Worm (Caenorhabditis elegans): ENCODE results near the gene dpy-31.

dpy-31 gene

DNA sequence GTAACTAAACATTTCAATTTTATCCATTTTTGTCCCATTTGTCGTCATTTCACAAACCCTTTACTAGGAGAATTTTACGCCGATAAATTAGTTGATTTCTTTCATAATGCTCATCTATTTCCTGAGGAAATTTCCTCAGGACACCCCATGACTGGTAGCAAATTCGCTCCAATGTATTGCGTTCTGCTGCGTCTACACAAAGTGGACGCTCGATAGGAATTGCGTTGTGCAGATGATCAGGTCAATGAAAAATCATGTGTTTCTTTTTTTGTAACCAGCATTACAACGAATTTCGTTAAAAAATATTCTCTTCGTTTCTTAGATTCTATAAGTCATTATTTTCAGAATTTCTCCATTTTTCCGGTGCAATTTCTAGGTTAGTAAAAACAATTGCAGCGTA, 20.2 kb upstream of the dpy-31 start, which contains the start of gene epg-4 (continued):
- TF ChIP-seq fkh-10 (GFP tag; optimal IDR thresholded peaks at IDR 0.05), result no peak

- TF ChIP-seq zfp-2 (tag; optimal IDR thresholded peaks at IDR 0.05) (peak; percentile 36), lin-13 (GFP tag; optimal IDR thresholded peaks at IDR 0.05) (peak; percentile 72), daf-16 (GFP tag; optimal IDR thresholded peaks at IDR 0.05) (no peak), daf-16 (tag; optimal IDR thresholded peaks at IDR 0.05) (peak; percentile 66), aha-1 (tag) (peak; percentile 42), nhr-28 (tag; optimal IDR thresholded peaks at IDR 0.05) (peak; percentile 11), nhr-77 (tag; optimal IDR thresholded peaks at IDR 0.05) (peak; percentile 32), hif-1 (tag; optimal IDR thresholded peaks at IDR 0.05) (peak in 1 of 2 experiments; percentile 47), snpc-4 (tag; optimal IDR thresholded peaks at IDR 0.05) (no peak), nhr-11 (tag; optimal IDR thresholded peaks at IDR 0.05) (peak; percentile 39), T26A8.4 (GFP tag; IDR thresholded peaks at IDR 0.05) (no peak), lir-3 (tag; optimal IDR thresholded peaks at IDR 0.05) (no peak), ces-1 (GFP tag; optimal IDR thresholded peaks at IDR 0.05) (no peak), T20F7.1 (GFP tag; optimal IDR thresholded peaks at IDR 0.05) (peak; percentile 62), mes-2 (tag; optimal IDR thresholded peaks at IDR 0.05; ENCODE audit: poor library complexity, severe bottlenecking) (peak; percentile 89), nhr-111 (GFP tag; optimal IDR thresholded peaks at IDR 0.05) (no peak), nhr-237 (tag; optimal IDR thresholded peaks at IDR 0.05) (no peak), unc-130 (GFP tag; optimal IDR thresholded peaks at IDR 0.05) (peak; percentile 8), lin-38 (GFP tag; IDR thresholded peaks at IDR 0.05) (peak; percentile 86), pqm-1 (tag; optimal IDR thresholded peaks at IDR 0.05) (no peak), dve-1 (tag; optimal IDR thresholded peaks at IDR 0.05; ENCODE audit: insufficient read depth) (peak; percentile 55), daf-12 (tag; optimal IDR thresholded peaks at IDR 0.05) (no peak), ama-1 (optimal IDR thresholded peaks at IDR 0.05) (peak; percentile 1), nhr-6 (tag; optimal IDR thresholded peaks at IDR 0.05) (peak; percentile 60), hlh-30 (tag; optimal IDR thresholded peaks at IDR 0.05; ENCODE audit: insufficient read depth) (peak; percentile 64), fkh-10 (GFP tag; optimal IDR thresholded peaks at IDR 0.05) (peak; percentile 2), pha-4 (GFP tag; IDR thresholded peaks at IDR 0.05) (no peak), pha-4 (tag; optimal IDR thresholded peaks at IDR 0.05) (peak; percentile 3), ceh-32 (tag; optimal IDR thresholded peaks at IDR 0.05; ENCODE audit: poor library complexity) (no peak), mep-1 (tag; optimal IDR thresholded peaks at IDR 0.05) (peak; percentile 78), lsy-2 (tag; optimal IDR thresholded peaks at IDR 0.05) (peak in 1 of 2 experiments; percentile 86), dpl-1 (GFP tag; optimal IDR thresholded peaks at IDR 0.05) (peak; percentile 55), ztf-7 (tag; optimal IDR thresholded peaks at IDR 0.05) (peak; percentile 18), egl-43 (GFP tag; IDR thresholded peaks at IDR 0.05) (no peak)
Observed at ce11 chrIII:7184022-7184421, 18.0 kb upstream of the dpy-31 start, which contains the start of gene yju-2. Gene yju-2 (plus strand): TSS chrIII:7184336.

- TF ChIP-seq saeg-2 (GFP tag; IDR thresholded peaks at IDR 0.05) (no peak), nhr-41 (GFP tag; IDR thresholded peaks at IDR 0.05) (no peak), pqm-1 (tag; optimal IDR thresholded peaks at IDR 0.05) (no peak), dpl-1 (GFP tag; optimal IDR thresholded peaks at IDR 0.05) (no peak), R02D3.7 (tag; optimal IDR thresholded peaks at IDR 0.05) (no peak), mdt-29 (GFP tag; IDR thresholded peaks at IDR 0.05) (no peak), ceh-32 (tag; optimal IDR thresholded peaks at IDR 0.05; ENCODE audit: poor library complexity) (no peak), egl-43 (GFP tag; IDR thresholded peaks at IDR 0.05) (no peak), ces-1 (GFP tag; optimal IDR thresholded peaks at IDR 0.05) (no peak), lin-1 (GFP tag; IDR thresholded peaks at IDR 0.05) (no peak), F44E2.7 (GFP tag; IDR thresholded peaks at IDR 0.05) (no peak), fkh-10 (GFP tag; optimal IDR thresholded peaks at IDR 0.05) (no peak), gei-8 (GFP tag; optimal IDR thresholded peaks at IDR 0.05) (no peak), nhr-76 (tag; optimal IDR thresholded peaks at IDR 0.05) (no peak), lin-39 (tag; optimal IDR thresholded peaks at IDR 0.05) (no peak), lim-7 (GFP tag; IDR thresholded peaks at IDR 0.05) (no peak)
Observed at ce11 chrIII:7185473-7185872, 16.5 kb upstream of the dpy-31 start, which contains the start of gene F37C12.14. Gene F37C12.14 (minus strand): TSS chrIII:7185573.
